Worm (Caenorhabditis elegans) whole organism, late embryonic: Measurements from ENCODE around the gene ZK418.5.
A peak's percentile ranks its signal among the peaks of the same experiment; 100 is the strongest.

Experiments used
- ama-1 ChIP-seq: fragments of 150-350 bp; optimal IDR thresholded peaks from 2 replicates; lab custom pipeline; 2014
- fkh-10 ChIP-seq: fragments of 150-350 bp; optimal IDR thresholded peaks from 2 replicates; lab custom pipeline; 2014; ENCODE audit warnings: missing biosample characterization, missing genetic modification reagents, missing genetic modification characterization
- hlh-30 ChIP-seq: sonication (generic microtip); optimal IDR thresholded peaks from 2 replicates; lab custom pipeline; 2017; ENCODE audit warnings: antibody characterized with exemption, missing genetic modification characterization, missing compliant biosample characterization; ENCODE audit not compliant: insufficient read depth
- lin-11 ChIP-seq: fragments of 200-800 bp; sonication (Bioruptor generic); optimal IDR thresholded peaks from 2 replicates; lab custom pipeline; 2018; ENCODE audit warnings: mild to moderate bottlenecking, missing genetic modification characterization, missing compliant biosample characterization
- nhr-11 ChIP-seq: fragments of 150-350 bp; optimal IDR thresholded peaks from 2 replicates; lab custom pipeline; 2014; ENCODE audit warnings: missing biosample characterization, missing genetic modification characterization
- pag-3 ChIP-seq: sonication (generic microtip); optimal IDR thresholded peaks from 2 replicates; lab custom pipeline; 2016; ENCODE audit warnings: missing compliant biosample characterization, missing genetic modification characterization, borderline replicate concordance
- pax-1 ChIP-seq: fragments of 150-350 bp; optimal IDR thresholded peaks from 2 replicates; lab custom pipeline; 2014; ENCODE audit warnings: missing biosample characterization, missing genetic modification characterization
- pqm-1 ChIP-seq: sonication (generic microtip); optimal IDR thresholded peaks from 2 replicates; lab custom pipeline; 2016; ENCODE audit warnings: missing genetic modification characterization, missing compliant biosample characterization
- tbx-7 ChIP-seq: sonication (generic microtip); optimal IDR thresholded peaks from 2 replicates; lab custom pipeline; 2016; ENCODE audit warnings: missing genotype, missing genetic modification characterization, missing compliant biosample characterization
- unc-42 ChIP-seq: sonication (generic microtip); optimal IDR thresholded peaks from 2 replicates; lab custom pipeline; 2016; ENCODE audit warnings: missing genotype, missing genetic modification characterization, missing compliant biosample characterization
- unc-86 ChIP-seq: sonication (generic microtip); optimal IDR thresholded peaks from 2 replicates; lab custom pipeline; 2016; ENCODE audit warnings: missing genetic modification characterization, missing compliant biosample characterization

ce11 chrIII:7087691-7088323 is 14.2 kb upstream of the ZK418.5 start, which contains the start of gene fubl-2:
- TF ChIP-seq lin-11 (tag; lab: Kevin White, UChicago) (no peak), tbx-7 (tag; lab: Kevin White, UChicago) (peak; percentile 54), pag-3 (tag; lab: Kevin White, UChicago) (no peak), fkh-10 (no peak), pax-1 (tag; lab: Kevin White, UChicago) (no peak), ama-1 (lab: Kevin White, UChicago) (no peak), unc-86 (no peak), hlh-30 (no peak), nhr-11 (tag; lab: Kevin White, UChicago) (no peak), pqm-1 (no peak), unc-42 (peak; percentile 16)
